Fruit fly (Drosophila melanogaster) whole organism, pupa: Measurements from ENCODE around the gene CG34181.

Source experiments
- CG10348 ChIP-seq: fragments of 200-800 bp; sonication (Bioruptor generic); IDR thresholded peaks from 2 replicates; pipeline ENCODE4 v1.3.6; 2022; ENCODE audit warnings: missing biosample characterization, missing genetic modification characterization
- CG13204 ChIP-seq: fragments of 200-800 bp; sonication (Bioruptor generic); optimal IDR thresholded peaks from 2 replicates; lab custom pipeline; 2018; ENCODE audit warnings: missing biosample characterization, mild to moderate bottlenecking, missing genetic modification characterization, moderate library complexity
- CG14655 ChIP-seq: fragments of 200-800 bp; sonication (Bioruptor generic); optimal IDR thresholded peaks from 3 replicates; lab custom pipeline; 2017; ENCODE audit warnings: mild to moderate bottlenecking, missing biosample characterization, missing genetic modification reagents, missing genetic modification characterization
- CG15710 ChIP-seq: fragments of 200-800 bp; sonication (Bioruptor generic); optimal IDR thresholded peaks from 2 replicates; lab custom pipeline; 2018; ENCODE audit warnings: missing biosample characterization, mild to moderate bottlenecking, missing genetic modification characterization, moderate library complexity
- CG4496 ChIP-seq: fragments of 200-800 bp; sonication (Bioruptor generic); IDR thresholded peaks from 3 replicates; pipeline ENCODE4 v1.3.6; 2022; ENCODE audit warnings: missing biosample characterization, missing genetic modification characterization
- CG8159 ChIP-seq: fragments of 200-800 bp; sonication (Bioruptor generic); optimal IDR thresholded peaks from 3 replicates; lab custom pipeline; 2018; ENCODE audit warnings: missing biosample characterization, mild to moderate bottlenecking, missing genetic modification characterization, moderate library complexity
- CG8301 ChIP-seq: fragments of 200-800 bp; sonication (Bioruptor generic); optimal IDR thresholded peaks from 2 replicates; lab custom pipeline; 2018; ENCODE audit warnings: missing biosample characterization, mild to moderate bottlenecking, missing genetic modification characterization
- CG9948 ChIP-seq: fragments of 200-800 bp; sonication (Bioruptor generic); optimal IDR thresholded peaks from 2 replicates; lab custom pipeline; 2018; ENCODE audit warnings: missing biosample characterization, mild to moderate bottlenecking, missing genetic modification characterization, moderate library complexity
- D1 ChIP-seq: fragments of 200-800 bp; sonication (Bioruptor generic); optimal IDR thresholded peaks from 2 replicates; lab custom pipeline; 2018; ENCODE audit warnings: missing biosample characterization, mild to moderate bottlenecking, missing genetic modification characterization, moderate library complexity
- EcR ChIP-seq: fragments of 200-800 bp; sonication (Bioruptor generic); optimal IDR thresholded peaks from 3 replicates; lab custom pipeline; 2019; ENCODE audit warnings: missing biosample characterization, missing genetic modification characterization, mild to moderate bottlenecking, moderate library complexity, missing genetic modification reagents
- Ets98B ChIP-seq: fragments of 200-800 bp; sonication (Bioruptor generic); IDR thresholded peaks from 2 replicates; pipeline ENCODE4 v1.3.6; 2022; ENCODE audit warnings: missing biosample characterization, missing genetic modification characterization
- Pif1A ChIP-seq: fragments of 200-800 bp; sonication (Bioruptor generic); optimal IDR thresholded peaks from 3 replicates; lab custom pipeline; 2016; ENCODE audit warnings: missing biosample characterization, missing genetic modification characterization
- Pif1B ChIP-seq: fragments of 200-800 bp; sonication (Bioruptor generic); optimal IDR thresholded peaks from 3 replicates; lab custom pipeline; 2016; ENCODE audit warnings: missing biosample characterization, missing genetic modification characterization
- Snoo ChIP-seq: fragments of 200-800 bp; sonication (Bioruptor generic); optimal IDR thresholded peaks from 3 replicates; lab custom pipeline; 2017; ENCODE audit warnings: missing biosample characterization, mild to moderate bottlenecking, missing genetic modification characterization, inconsistent platforms
- fd96Ca ChIP-seq: fragments of 200-800 bp; sonication (Bioruptor generic); IDR thresholded peaks from 3 replicates; pipeline ENCODE4 v1.3.6; 2022; ENCODE audit warnings: missing biosample characterization, missing genetic modification characterization

The CG34181 gene

DNA sequence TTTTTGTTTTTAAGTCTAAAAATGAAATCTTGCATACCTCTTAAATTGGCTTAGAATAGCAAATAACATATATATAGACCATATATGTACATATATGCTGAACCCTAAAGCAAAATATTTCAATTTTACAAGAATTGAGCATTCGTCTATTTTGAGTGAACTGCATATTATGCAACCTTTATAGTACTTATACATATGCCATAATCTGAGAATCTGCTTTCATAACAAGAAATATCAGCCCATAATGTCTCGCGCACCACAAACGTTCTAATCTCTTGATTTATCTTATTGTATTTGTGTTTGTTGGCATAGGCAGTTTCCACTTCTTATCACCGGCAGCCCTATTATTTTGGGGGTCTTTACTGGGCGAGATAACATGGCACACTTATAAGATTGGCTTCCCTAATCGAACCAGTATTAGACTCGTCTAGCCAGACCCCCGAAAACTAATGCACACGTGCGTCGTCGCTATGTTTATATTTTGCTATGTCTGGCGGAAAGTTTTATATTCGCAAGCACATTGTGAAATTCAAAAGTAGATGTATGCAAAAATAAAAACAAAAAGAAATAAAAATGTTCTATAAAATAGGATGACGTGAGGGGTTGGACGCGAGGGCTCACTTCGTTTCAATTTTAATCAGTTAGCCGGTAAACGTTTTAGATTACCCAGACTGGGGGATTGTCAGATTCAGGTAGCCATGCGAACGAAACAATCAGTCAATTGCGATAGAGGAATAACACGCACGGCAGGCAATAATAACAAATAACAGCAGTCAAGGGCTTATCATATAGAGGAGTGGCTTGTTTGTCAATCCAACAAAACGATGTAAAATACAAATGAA, 21.7 kb downstream of the CG34181 start:
- TF ChIP-seq fd96Ca (GFP tag; lab: Robert Waterston, UW) = no peak
- no peak for TF ChIP-seq CG4496 (GFP tag; lab: Robert Waterston, UW)
- no peak for TF ChIP-seq CG9948 (tag; lab: Kevin White, UChicago)
- no peak for TF ChIP-seq CG8301
- no peak for TF ChIP-seq EcR (GFP tag; lab: Kevin White, UChicago)
- TF ChIP-seq Pif1B = no peak
- TF ChIP-seq Snoo (tag; lab: Kevin White, UChicago) = no peak
- no peak for TF ChIP-seq CG10348 (GFP tag; lab: Robert Waterston, UW)

DNA sequence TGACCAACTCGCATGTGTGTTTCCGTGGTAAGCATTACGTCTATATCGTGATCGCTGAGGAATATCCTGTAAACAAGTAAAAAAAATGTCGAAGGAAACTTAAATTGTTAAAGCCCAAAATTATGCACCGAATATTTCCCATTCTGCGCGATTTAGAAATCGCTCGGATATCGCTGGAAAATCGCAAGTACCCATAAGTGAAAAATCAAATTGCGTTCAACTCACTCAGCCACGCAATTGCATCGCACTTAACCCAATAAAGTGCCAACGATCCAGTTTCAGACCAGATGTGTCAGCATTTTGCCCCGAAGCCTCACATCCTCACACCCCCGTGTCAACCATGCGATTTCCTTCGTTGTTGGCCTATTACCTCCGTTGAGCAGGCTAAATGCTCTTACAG, 29.0 kb downstream of the CG34181 start:
- no peak for TF ChIP-seq Pif1A (GFP tag; lab: Kevin White, UChicago)
- TF ChIP-seq fd96Ca (GFP tag; lab: Robert Waterston, UW) = no peak
- no peak for TF ChIP-seq CG8301
- no peak for TF ChIP-seq CG9948 (tag; lab: Kevin White, UChicago)
- no peak for TF ChIP-seq CG8159 (tag; lab: Kevin White, UChicago)

DNA sequence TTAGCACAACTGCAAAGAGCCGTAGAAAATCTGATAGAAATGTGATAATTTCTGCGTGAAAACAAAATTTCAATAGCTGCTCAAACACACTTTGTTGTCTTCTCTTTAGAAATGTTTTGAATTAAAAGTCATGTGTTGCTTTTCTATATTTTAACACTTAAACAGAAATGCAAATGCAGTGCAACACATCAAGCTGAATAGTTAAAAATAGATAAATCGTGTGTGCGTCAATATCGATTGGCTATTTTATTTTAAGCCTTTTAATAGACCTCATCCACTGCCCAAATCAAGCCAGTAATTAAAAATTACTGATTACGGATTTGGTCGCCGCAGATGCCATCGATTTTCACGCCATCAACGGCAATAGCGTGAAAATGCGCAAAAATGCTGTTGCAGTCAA, 30.4 kb downstream of the CG34181 start, which contains the start of gene CG4438:
CG4438 (minus strand) TSS at position 101 of the 400 bp plus-strand sequence.
- no peak for TF ChIP-seq fd96Ca (GFP tag; lab: Robert Waterston, UW)
- TF ChIP-seq, all 21 proteins: peak for 0

DNA sequence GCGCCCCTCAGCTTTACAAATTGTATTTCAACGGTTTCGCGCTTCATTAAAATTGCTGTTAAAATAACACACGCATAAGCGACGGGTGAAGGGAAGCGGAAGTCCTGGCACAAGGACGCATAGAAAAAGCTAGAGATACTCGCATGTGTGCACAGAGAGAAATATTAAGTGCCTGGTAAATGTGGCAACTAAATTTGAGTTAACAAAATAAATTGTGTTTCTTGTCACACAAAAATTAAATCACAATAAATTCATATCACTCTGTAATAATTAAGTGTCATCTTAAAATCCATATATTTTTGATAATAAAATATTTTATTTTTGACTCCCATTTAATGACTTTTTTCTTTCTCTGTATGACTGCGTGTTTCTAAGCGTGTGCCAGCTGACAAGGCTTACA, 32.7 kb downstream of the CG34181 start:
- TF ChIP-seq CG8159 (tag; lab: Kevin White, UChicago) (peak; percentile 30), CG14655 (GFP tag; lab: Kevin White, UChicago) (no peak)

DNA sequence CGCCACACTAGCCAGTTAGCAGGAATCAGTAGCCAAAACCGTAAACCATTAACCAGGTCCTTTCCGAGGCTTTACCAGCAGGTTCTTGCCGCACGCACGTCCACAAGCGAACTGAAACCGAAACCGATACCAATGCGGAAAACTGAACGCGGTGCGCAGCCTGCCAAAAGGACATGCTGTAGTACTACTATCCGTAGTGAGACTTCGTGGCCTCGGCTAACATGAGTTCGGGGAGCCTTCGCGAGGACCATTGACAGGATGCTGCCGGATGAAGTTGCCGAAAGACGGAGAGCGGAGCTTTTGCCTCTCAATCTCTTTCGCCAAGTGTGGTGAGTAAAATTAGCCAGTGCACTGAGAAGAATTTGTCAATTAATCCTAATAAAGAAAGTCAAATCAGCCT, 47.6 kb downstream of the CG34181 start, which contains the start of gene Shawl:
Shawl (minus strand) TSS at position 104 of the 400 bp plus-strand sequence.
- TF ChIP-seq CG4496 (GFP tag; lab: Robert Waterston, UW) (no peak), Ets98B (GFP tag; lab: Robert Waterston, UW) (no peak), CG15710 (tag; lab: Kevin White, UChicago) (no peak), fd96Ca (GFP tag; lab: Robert Waterston, UW) (0 out of 3 replicates have a peak, but pooled peaks have one; percentile 15)

DNA sequence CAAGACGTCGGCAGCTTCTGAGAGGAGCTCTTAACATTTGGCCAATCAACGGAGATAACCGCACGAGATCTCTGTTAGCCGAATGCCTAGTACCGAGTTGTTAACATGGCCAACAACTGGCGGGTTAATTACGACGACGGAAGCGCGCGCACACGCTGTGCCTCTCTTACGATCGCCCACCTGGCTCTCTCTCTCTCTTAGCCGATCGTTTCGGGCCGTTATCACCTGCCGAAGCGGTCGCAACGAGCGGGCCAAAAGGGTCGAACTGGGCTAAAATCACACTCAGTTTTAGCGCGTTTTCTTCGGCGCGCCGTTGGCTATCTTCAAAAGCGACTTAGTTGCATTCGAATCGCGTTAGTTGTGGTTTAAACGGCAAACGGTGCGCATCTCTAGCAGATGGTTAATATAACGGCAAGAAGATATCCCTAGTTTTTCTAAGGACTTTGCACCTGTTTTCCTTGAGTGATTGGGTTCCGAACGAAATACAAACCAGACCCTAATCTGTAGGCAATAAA, 48.9 kb downstream of the CG34181 start, which contains the start of gene Mco1:
Mco1 (plus strand) TSS at position 345 of the 515 bp plus-strand sequence.
- TF ChIP-seq CG4496 (GFP tag; lab: Robert Waterston, UW) = peak; percentile 44; the same call in 1 of the 3 replicates
- no peak for TF ChIP-seq D1 (tag; lab: Kevin White, UChicago)
- TF ChIP-seq Pif1B = no peak
- TF ChIP-seq CG13204 (GFP tag; lab: Kevin White, UChicago) = peak; percentile 49
